Worm (Caenorhabditis elegans) whole organism, L4/young adult: ENCODE results near the gene F28H7.3.
A peak's percentile ranks its signal among the peaks of the same experiment; 100 is the strongest.

Experiments
- W03F9.2 ChIP-seq: fragments of 150-350 bp; optimal IDR thresholded peaks from 2 replicates; lab custom pipeline; 2014; ENCODE audit warnings: missing biosample characterization, missing genetic modification characterization
- dao-5 ChIP-seq: sonication (generic microtip); optimal IDR thresholded peaks from 2 replicates; lab custom pipeline; 2016; ENCODE audit warnings: missing genotype, missing genetic modification characterization, moderate library complexity, missing compliant biosample characterization
- him-1 ChIP-seq: sonication (generic microtip); optimal IDR thresholded peaks from 2 replicates; lab custom pipeline; 2016; ENCODE audit warnings: missing genotype, missing genetic modification reagents, missing genetic modification characterization, missing compliant biosample characterization

The F28H7.3 gene

DNA sequence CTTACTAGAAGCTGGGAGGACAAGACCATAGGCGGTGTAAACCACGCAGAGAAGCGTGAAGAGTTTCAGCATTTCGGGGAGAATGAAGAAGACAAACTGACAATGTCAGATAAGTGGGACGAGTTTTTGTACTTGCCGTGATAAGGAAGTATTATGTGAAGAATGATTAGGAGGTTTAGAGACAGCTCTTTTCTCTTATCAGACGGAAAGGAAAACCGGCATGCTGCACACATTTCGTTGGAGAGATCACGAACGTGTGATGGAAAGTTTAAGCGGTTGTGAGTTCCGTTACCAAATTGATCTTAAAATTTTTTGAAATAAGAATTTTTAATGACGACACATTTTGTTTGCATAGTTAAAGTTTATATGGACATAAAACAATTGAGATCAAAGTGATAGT, at the start of gene F28H7.3:
TSS of gene F28H7.3 (minus strand) at position 159 of the 400 bp plus-strand sequence.
- TF ChIP-seq him-1 (no peak), W03F9.2 (tag; lab: Kevin White, UChicago) (no peak), dao-5 (no peak)

DNA sequence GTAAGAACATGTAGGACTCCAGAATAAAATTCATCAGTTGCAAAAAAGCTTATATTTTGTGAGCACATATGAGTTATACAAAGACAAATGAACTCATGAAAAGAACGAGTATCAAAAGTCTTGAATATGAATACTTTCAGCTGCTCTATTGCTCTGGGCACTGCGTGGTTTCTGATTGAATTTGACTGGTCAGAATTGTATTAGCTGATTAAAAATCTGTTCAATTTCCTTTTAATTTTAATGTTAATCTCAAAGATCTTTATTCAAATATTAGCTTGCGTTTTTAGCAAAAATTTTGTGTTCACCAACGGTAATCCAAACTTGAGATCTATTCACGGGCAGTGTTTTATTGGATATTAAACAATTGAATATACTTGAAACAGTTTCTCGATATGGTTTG, 47.5 kb upstream of the F28H7.3 start, which contains the start of gene srh-184:
TSS of gene srh-184 (minus strand) at position 101 of the 400 bp plus-strand sequence.
- no peak for TF ChIP-seq dao-5
- TF ChIP-seq him-1, result no peak
- TF ChIP-seq W03F9.2 (tag; lab: Kevin White, UChicago), result no peak

DNA sequence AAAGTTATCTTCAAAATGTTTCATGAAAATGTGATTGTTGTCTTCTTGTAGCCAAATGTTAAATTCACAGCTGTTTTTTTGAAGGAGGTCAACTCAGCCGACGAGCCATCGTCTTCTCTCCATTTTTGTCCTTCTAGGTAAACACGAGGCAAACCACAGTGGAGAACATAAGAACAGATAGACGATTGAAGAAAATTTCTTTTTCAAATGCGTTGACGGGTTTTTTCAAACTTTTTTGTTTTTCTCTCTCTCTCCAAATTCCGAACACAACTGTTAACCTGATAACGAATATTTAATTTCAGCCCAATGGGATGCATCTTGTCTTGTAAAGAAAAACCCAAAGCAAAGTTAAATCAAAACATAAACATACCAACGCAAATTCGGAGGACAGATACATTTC, 44.9 kb upstream of the F28H7.3 start, which contains the start of gene D1054.19:
TSS of gene D1054.19 (plus strand) at position 301 of the 400 bp plus-strand sequence.
- TF ChIP-seq him-1, result no peak

DNA sequence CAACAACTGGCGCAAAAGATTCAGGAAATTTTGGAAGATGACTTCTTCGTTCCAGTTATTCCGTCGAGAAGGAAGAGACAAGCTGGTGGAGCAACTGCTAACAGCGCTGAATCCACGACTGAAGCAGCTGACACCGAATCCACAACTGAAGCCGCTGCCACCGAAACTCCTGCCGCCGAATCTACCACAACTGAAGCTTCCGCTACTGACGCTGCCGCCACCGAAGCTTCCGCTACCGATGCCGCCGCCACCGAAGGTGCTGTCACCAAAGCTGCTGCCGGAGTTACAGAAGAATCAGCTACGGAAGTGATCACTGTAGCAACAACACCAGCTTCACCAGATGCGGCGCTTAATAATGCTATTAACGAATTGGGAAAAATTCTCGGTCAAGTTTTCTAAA, 43.9 kb upstream of the F28H7.3 start:
- TF ChIP-seq W03F9.2 (tag; lab: Kevin White, UChicago), result no peak
- no peak for TF ChIP-seq him-1

DNA sequence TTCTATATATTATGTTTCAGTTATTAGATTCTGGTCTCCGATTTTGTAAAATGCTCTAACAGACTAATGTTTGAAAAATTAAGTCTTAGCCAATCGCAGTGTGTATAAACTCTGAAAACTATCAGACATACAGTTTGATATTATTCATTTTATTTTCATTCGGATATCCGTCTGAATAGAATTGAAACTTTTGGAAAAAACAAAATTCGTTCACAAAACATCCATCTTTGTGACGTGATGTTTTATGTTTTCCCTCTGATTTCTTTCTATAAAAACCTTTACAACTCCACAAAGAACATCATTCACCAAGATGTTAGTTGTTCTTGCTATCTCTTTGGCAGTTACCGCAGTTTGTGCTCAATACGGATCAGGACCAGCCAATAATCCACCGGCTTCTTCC, 42.9 kb upstream of the F28H7.3 start, which contains the start of gene ule-3:
TSS of gene ule-3 (plus strand) at position 301 of the 400 bp plus-strand sequence.
- TF ChIP-seq W03F9.2 (tag; lab: Kevin White, UChicago), result no peak
- no peak for TF ChIP-seq dao-5
- no peak for TF ChIP-seq him-1

- TF ChIP-seq him-1 (no peak), W03F9.2 (tag; lab: Kevin White, UChicago) (no peak), dao-5 (no peak)
Measured at ce11 chrV:10792775-10793174, 42.2 kb upstream of the F28H7.3 start, which contains the start of gene D1054.10. TSS of gene D1054.10 (minus strand) at chrV:10792875.

- TF ChIP-seq dao-5, result no peak
- TF ChIP-seq W03F9.2 (tag; lab: Kevin White, UChicago), result no peak
- no peak for TF ChIP-seq him-1
Measured at ce11 chrV:10790921-10791320, 40.3 kb upstream of the F28H7.3 start, which contains the start of gene D1054.9. TSS of gene D1054.9 (minus strand) at chrV:10791057.

DNA sequence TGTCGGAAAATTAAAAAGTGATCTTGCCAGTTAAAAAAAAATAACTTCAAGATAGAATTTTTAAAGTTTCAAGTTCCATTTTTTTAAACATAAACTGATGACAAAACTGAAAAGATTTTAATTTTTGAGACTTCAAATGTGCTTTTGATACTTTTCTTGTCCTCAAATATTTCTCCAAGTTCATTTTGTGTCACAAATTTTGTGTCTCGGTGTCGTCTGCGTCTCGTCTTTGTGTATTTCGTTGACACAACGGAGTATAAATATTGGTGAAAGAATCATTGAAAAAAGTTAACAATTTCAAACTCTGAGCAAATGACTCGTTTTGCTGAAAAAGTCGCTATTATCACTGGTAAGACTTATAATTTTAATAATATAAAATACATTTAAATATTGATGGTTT, 33.4 kb upstream of the F28H7.3 start, which contains the start of gene D1054.8:
TSS of gene D1054.8 (plus strand) at position 301 of the 400 bp plus-strand sequence.
- no peak for TF ChIP-seq him-1
- no peak for TF ChIP-seq dao-5
- no peak for TF ChIP-seq W03F9.2 (tag; lab: Kevin White, UChicago)

ce11 chrV:10776528-10777055, 26.0 kb upstream of the F28H7.3 start, which contains the start of gene D1054.5:
TSS of gene D1054.5 (minus strand) at chrV:10776578.
- TF ChIP-seq dao-5 (no peak), W03F9.2 (tag; lab: Kevin White, UChicago) (no peak), him-1 (no peak)

DNA sequence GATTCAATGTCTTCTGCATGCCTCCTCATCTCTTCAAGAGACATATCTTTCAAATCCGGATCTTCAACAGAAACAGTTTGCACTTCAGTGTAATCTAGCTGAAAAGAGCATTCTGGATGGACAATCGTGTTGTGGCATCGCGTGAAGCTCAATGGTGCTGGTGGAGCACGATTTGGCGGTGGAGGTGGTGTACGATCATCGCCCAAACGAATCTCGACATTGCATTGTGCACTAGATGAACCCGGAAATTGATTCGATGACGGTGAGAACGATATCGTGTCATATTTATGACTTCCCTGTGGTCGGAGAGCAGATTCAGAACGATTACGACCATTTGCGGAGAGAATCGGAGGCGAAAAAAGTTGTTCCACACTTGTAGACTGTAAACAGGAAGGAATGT, 22.6 kb upstream of the F28H7.3 start:
- no peak for TF ChIP-seq dao-5
- no peak for TF ChIP-seq W03F9.2 (tag; lab: Kevin White, UChicago)
- TF ChIP-seq him-1, result no peak

DNA sequence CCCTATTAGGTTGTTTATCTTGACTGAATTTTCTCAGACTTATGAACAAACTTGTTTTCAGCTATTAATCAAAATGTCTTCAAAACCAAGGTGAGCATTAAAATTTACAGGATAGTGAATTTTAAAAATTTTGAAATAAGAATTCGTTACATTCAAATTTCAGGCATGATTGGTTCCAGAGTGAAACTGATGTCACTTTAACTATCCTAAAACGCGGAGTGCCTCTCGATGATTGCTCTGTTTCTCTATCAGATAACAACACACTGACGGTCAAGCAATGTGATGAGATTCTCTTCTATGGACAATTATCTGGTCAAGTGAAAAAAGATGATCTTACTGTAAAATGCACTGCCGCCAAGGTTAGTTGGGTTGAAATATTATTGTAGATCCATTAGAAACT, 20.8 kb upstream of the F28H7.3 start, which contains the start of gene D1054.3:
TSS of gene D1054.3 (plus strand) at position 62 of the 400 bp plus-strand sequence.
- TF ChIP-seq W03F9.2 (tag; lab: Kevin White, UChicago) (no peak), him-1 (no peak), dao-5 (no peak)

DNA sequence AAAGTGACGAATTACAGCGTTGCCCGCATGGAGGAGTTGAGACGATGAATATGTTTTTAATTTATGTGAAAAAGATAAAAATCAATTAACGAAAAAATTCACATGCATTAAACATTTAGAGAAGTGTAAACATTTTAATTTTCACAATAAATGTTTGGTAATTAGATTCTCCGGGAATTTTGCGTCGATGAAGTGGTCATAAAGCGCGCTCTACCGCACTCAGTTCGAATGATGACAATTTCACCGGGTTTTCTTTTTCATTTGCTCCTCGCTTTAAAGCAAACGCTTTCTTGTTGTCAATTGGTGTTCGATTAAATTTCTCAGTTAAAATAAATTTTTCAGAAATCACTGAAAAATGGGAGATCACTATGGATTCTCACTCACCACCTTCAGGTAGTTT, 19.4 kb upstream of the F28H7.3 start, which contains the start of the genes D1054.1 and pas-2:
TSS of gene D1054.1 (minus strand) at position 192 of the 400 bp plus-strand sequence.
TSS of gene pas-2 (plus strand) at position 343 of the 400 bp plus-strand sequence.
- TF ChIP-seq dao-5, result no peak
- TF ChIP-seq W03F9.2 (tag; lab: Kevin White, UChicago), result peak; percentile 48

DNA sequence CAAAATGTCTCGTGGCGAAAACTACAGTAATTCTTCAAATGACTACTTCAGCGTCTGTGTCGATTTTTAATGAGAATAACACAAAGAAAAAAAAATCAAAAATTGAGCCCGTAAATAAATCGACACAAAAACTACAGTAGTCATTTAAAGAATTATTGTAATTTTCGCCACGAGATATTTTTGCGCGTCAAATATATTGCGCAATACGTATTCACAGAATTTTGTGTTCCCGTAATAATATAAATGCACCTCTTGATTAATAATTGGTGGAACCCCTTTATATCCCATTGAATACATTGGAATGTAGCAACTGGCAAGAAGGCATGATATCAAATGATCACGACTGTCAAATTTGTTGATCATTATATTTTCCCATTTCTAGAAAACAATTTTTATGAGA, 18.3 kb upstream of the F28H7.3 start:
- TF ChIP-seq dao-5 (no peak), him-1 (no peak), W03F9.2 (tag; lab: Kevin White, UChicago) (no peak)

DNA sequence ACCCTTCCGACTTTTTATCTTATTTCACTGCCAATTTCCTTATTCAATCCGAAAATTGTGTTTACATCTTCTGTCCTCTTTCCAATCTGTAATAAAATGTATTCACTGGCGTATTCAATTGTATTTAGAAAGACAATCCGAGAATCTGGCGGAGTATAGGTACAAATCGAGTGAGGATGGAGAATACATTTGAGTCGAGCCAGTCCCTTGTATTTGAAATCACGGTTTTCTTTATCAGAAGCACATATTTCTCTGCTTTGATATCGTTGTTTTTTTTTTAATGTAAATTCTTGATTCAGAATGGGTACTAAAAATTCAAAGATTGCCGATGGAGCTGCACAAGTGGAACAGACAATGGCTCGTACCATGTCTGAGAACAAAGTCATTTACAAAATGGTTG, 13.5 kb upstream of the F28H7.3 start, which contains the start of gene ocr-1:
TSS of gene ocr-1 (plus strand) at position 301 of the 400 bp plus-strand sequence.
- TF ChIP-seq W03F9.2 (tag; lab: Kevin White, UChicago), result no peak
- no peak for TF ChIP-seq him-1

ce11 chrV:10762695-10763094, 12.1 kb upstream of the F28H7.3 start, which contains the start of gene sre-6:
TSS of gene sre-6 (minus strand) at chrV:10762795.
- no peak for TF ChIP-seq him-1
- no peak for TF ChIP-seq W03F9.2 (tag; lab: Kevin White, UChicago)
- no peak for TF ChIP-seq dao-5
